Fruit fly (Drosophila melanogaster) Kc167 (cell line): ENCODE measurements around the gene Setx.

Experiments
- Myc ChIP-seq: fragments of >200 bp; optimal IDR thresholded peaks from 2 replicates; lab custom pipeline; 2017; ENCODE audit warnings: missing external identifiers
- Sin3A ChIP-seq: fragments of >200 bp; optimal IDR thresholded peaks from 2 replicates; lab custom pipeline; 2018; ENCODE audit warnings: missing external identifiers
- h ChIP-seq: fragments of >200 bp; optimal IDR thresholded peaks from 3 replicates; lab custom pipeline; 2018; ENCODE audit warnings: missing external identifiers
- insv ChIP-seq: fragments of >200 bp; optimal IDR thresholded peaks from 3 replicates; lab custom pipeline; 2018; ENCODE audit warnings: missing external identifiers
- psq ChIP-seq: fragments of >200 bp; optimal IDR thresholded peaks from 2 replicates; lab custom pipeline; 2017; ENCODE audit warnings: missing external identifiers
- ttk ChIP-seq: sonication (Bioruptor generic); optimal IDR thresholded peaks from 2 replicates; lab custom pipeline; 2017; ENCODE audit warnings: missing external identifiers

Gene Setx

dm6 chr3L:8157079-8157478, 19.8 kb upstream of the Setx start:
- TF ChIP-seq psq (lab: Kevin White, UChicago) (no peak), insv (lab: Kevin White, UChicago) (no peak), h (lab: Kevin White, UChicago) (no peak), Myc (lab: Kevin White, UChicago) (no peak), Sin3A (no peak), ttk (lab: Kevin White, UChicago) (no peak)

- TF ChIP-seq ttk (lab: Kevin White, UChicago) = no peak
- no peak for TF ChIP-seq Sin3A
- no peak for TF ChIP-seq psq (lab: Kevin White, UChicago)
- TF ChIP-seq insv (lab: Kevin White, UChicago) = no peak
- no peak for TF ChIP-seq Myc (lab: Kevin White, UChicago)
Observed at dm6 chr3L:8156199-8156598, 18.9 kb upstream of the Setx start.

- TF ChIP-seq h (lab: Kevin White, UChicago) (no peak), Myc (lab: Kevin White, UChicago) (no peak), insv (lab: Kevin White, UChicago) (no peak), psq (lab: Kevin White, UChicago) (no peak), ttk (lab: Kevin White, UChicago) (no peak), Sin3A (no peak)
Observed at dm6 chr3L:8155324-8155723, 18.0 kb upstream of the Setx start.

- TF ChIP-seq ttk (lab: Kevin White, UChicago) (no peak), insv (lab: Kevin White, UChicago) (no peak), Sin3A (no peak), Myc (lab: Kevin White, UChicago) (no peak), h (lab: Kevin White, UChicago) (no peak), psq (lab: Kevin White, UChicago) (no peak)
Observed at dm6 chr3L:8154544-8154943, 17.2 kb upstream of the Setx start.

dm6 chr3L:8153206-8153996, 16.1 kb upstream of the Setx start:
- no peak for TF ChIP-seq ttk (lab: Kevin White, UChicago)
- no peak for TF ChIP-seq h (lab: Kevin White, UChicago)
- no peak for TF ChIP-seq insv (lab: Kevin White, UChicago)
- no peak for TF ChIP-seq Sin3A
- no peak for TF ChIP-seq Myc (lab: Kevin White, UChicago)
- TF ChIP-seq psq (lab: Kevin White, UChicago) = no peak

- no peak for TF ChIP-seq ttk (lab: Kevin White, UChicago)
Observed at dm6 chr3L:8151727-8152199, 14.5 kb upstream of the Setx start, which contains the start of gene CG13676. TSS of gene CG13676 (minus strand) at chr3L:8151813.

- TF ChIP-seq Sin3A (no peak), ttk (lab: Kevin White, UChicago) (no peak), Myc (lab: Kevin White, UChicago) (no peak), insv (lab: Kevin White, UChicago) (no peak), h (lab: Kevin White, UChicago) (no peak), psq (lab: Kevin White, UChicago) (no peak)
Observed at dm6 chr3L:8150812-8151211, 13.5 kb upstream of the Setx start.

- TF ChIP-seq h (lab: Kevin White, UChicago) (no peak), psq (lab: Kevin White, UChicago) (no peak), Sin3A (no peak), insv (lab: Kevin White, UChicago) (no peak), ttk (lab: Kevin White, UChicago) (no peak), Myc (lab: Kevin White, UChicago) (no peak)
Observed at dm6 chr3L:8150284-8150683, 13.0 kb upstream of the Setx start.

dm6 chr3L:8128396-8129050, 8.8 kb downstream of the Setx start:
- no peak for TF ChIP-seq Sin3A
- no peak for TF ChIP-seq insv (lab: Kevin White, UChicago)
- no peak for TF ChIP-seq Myc (lab: Kevin White, UChicago)
- TF ChIP-seq ttk (lab: Kevin White, UChicago) = no peak
- no peak for TF ChIP-seq psq (lab: Kevin White, UChicago)
- no peak for TF ChIP-seq h (lab: Kevin White, UChicago)

- TF ChIP-seq Sin3A (no peak), h (lab: Kevin White, UChicago) (no peak), Myc (lab: Kevin White, UChicago) (no peak)
Observed at dm6 chr3L:8127712-8128210, 9.5 kb downstream of the Setx start, which contains the start of the genes Cds and Uba2. TSS of gene Cds (plus strand) at chr3L:8127762. TSS of gene Uba2 (minus strand) at chr3L:8127818.

dm6 chr3L:8124481-8125359, 12.6 kb downstream of the Setx start, which contains the start of the genes CG7550 and mRpL36:
TSS of gene CG7550 (minus strand) at chr3L:8124531.
TSS of gene mRpL36 (minus strand) at chr3L:8125132.
- TF ChIP-seq Myc (lab: Kevin White, UChicago) (no peak), h (lab: Kevin White, UChicago) (no peak), insv (lab: Kevin White, UChicago) (no peak), psq (lab: Kevin White, UChicago) (no peak)
